Worm (Caenorhabditis elegans) whole organism, late embryonic: ENCODE measurements around the gene grd-3.

Source experiments
- C08G9.2 ChIP-seq: sonication (generic microtip); optimal IDR thresholded peaks from 2 replicates; lab custom pipeline; 2016; ENCODE audit warnings: mild to moderate bottlenecking, missing genetic modification characterization, moderate library complexity, missing compliant biosample characterization
- C38D4.7 ChIP-seq: fragments of 200-800 bp; sonication (Bioruptor generic); optimal IDR thresholded peaks from 2 replicates; lab custom pipeline; 2018; ENCODE audit warnings: mild to moderate bottlenecking, missing genetic modification characterization, moderate library complexity, missing compliant biosample characterization
- K09A11.1 ChIP-seq: sonication (generic microtip); optimal IDR thresholded peaks from 2 replicates; lab custom pipeline; 2017; ENCODE audit warnings: antibody characterized with exemption, mild to moderate bottlenecking, missing genetic modification characterization, missing compliant biosample characterization; ENCODE audit not compliant: insufficient read depth
- T23F11.4 ChIP-seq: fragments of 200-800 bp; sonication (Bioruptor generic); optimal IDR thresholded peaks from 2 replicates; lab custom pipeline; 2018; ENCODE audit warnings: mild to moderate bottlenecking, missing genetic modification characterization, missing compliant biosample characterization
- Y22D7AL.16 ChIP-seq: sonication (generic microtip); optimal IDR thresholded peaks from 2 replicates; lab custom pipeline; 2016; ENCODE audit warnings: missing genetic modification characterization, missing compliant biosample characterization
- ahr-1 ChIP-seq: sonication (generic microtip); optimal IDR thresholded peaks from 2 replicates; lab custom pipeline; 2016; ENCODE audit warnings: missing genetic modification characterization, missing compliant biosample characterization
- ceh-14 ChIP-seq: sonication (generic microtip); optimal IDR thresholded peaks from 2 replicates; lab custom pipeline; 2016; ENCODE audit warnings: missing genotype, missing genetic modification characterization, missing compliant biosample characterization
- ceh-2 ChIP-seq: sonication (generic microtip); optimal IDR thresholded peaks from 2 replicates; lab custom pipeline; 2016; ENCODE audit warnings: missing genotype, missing genetic modification characterization, missing compliant biosample characterization
- ceh-30 ChIP-seq: fragments of 150-350 bp; optimal IDR thresholded peaks from 2 replicates; lab custom pipeline; 2014; ENCODE audit warnings: missing biosample characterization, missing genetic modification characterization
- ceh-48 ChIP-seq: sonication (generic microtip); optimal IDR thresholded peaks from 2 replicates; lab custom pipeline; 2016; ENCODE audit warnings: missing genetic modification characterization, inconsistent platforms, missing compliant biosample characterization
- ceh-9 ChIP-seq: sonication (generic microtip); optimal IDR thresholded peaks from 2 replicates; lab custom pipeline; 2016; ENCODE audit warnings: mild to moderate bottlenecking, missing genetic modification characterization, inconsistent platforms, missing compliant biosample characterization
- che-1 ChIP-seq: sonication (generic microtip); optimal IDR thresholded peaks from 2 replicates; lab custom pipeline; 2016; ENCODE audit warnings: mild to moderate bottlenecking, missing genetic modification characterization, missing compliant biosample characterization
- elt-2 ChIP-seq: sonication (generic microtip); optimal IDR thresholded peaks from 2 replicates; lab custom pipeline; 2016; ENCODE audit warnings: missing genetic modification reagents, missing genetic modification characterization, missing compliant biosample characterization
- eyg-1 ChIP-seq: sonication (generic microtip); optimal IDR thresholded peaks from 2 replicates; lab custom pipeline; 2016; ENCODE audit warnings: missing genotype, missing genetic modification characterization, missing compliant biosample characterization
- fax-1 ChIP-seq: sonication (generic microtip); optimal IDR thresholded peaks from 2 replicates; lab custom pipeline; 2016; ENCODE audit warnings: missing genotype, missing genetic modification characterization, missing compliant biosample characterization
- fkh-10 ChIP-seq: fragments of 150-350 bp; optimal IDR thresholded peaks from 2 replicates; lab custom pipeline; 2014; ENCODE audit warnings: missing biosample characterization, missing genetic modification reagents, missing genetic modification characterization
- fkh-6 ChIP-seq: sonication (generic microtip); optimal IDR thresholded peaks from 2 replicates; lab custom pipeline; 2016; ENCODE audit warnings: missing genetic modification characterization, missing compliant biosample characterization
- gmeb-2 ChIP-seq: sonication (generic microtip); optimal IDR thresholded peaks from 2 replicates; lab custom pipeline; 2016; ENCODE audit warnings: missing genetic modification characterization, inconsistent platforms, missing compliant biosample characterization
- hlh-15 ChIP-seq: sonication (generic microtip); optimal IDR thresholded peaks from 2 replicates; lab custom pipeline; 2016; ENCODE audit warnings: missing genetic modification characterization, missing compliant biosample characterization
- hlh-30 ChIP-seq: sonication (generic microtip); optimal IDR thresholded peaks from 2 replicates; lab custom pipeline; 2017; ENCODE audit warnings: antibody characterized with exemption, missing genetic modification characterization, missing compliant biosample characterization; ENCODE audit not compliant: insufficient read depth
- hlh-6 ChIP-seq: sonication (generic microtip); optimal IDR thresholded peaks from 2 replicates; lab custom pipeline; 2016; ENCODE audit warnings: missing genotype, missing genetic modification characterization, missing compliant biosample characterization
- lim-6 ChIP-seq: sonication (generic microtip); optimal IDR thresholded peaks from 2 replicates; lab custom pipeline; 2016; ENCODE audit warnings: missing genetic modification characterization, missing compliant biosample characterization
- nfya-1 ChIP-seq: sonication (generic microtip); optimal IDR thresholded peaks from 2 replicates; lab custom pipeline; 2017; ENCODE audit warnings: missing genetic modification characterization, mild to moderate bottlenecking, missing compliant biosample characterization, antibody characterized with exemption, moderate library complexity
- nhr-11 ChIP-seq: fragments of 150-350 bp; optimal IDR thresholded peaks from 2 replicates; lab custom pipeline; 2014; ENCODE audit warnings: missing biosample characterization, missing genetic modification characterization
- pha-2 ChIP-seq: sonication (generic microtip); optimal IDR thresholded peaks from 2 replicates; lab custom pipeline; 2017; ENCODE audit warnings: mild to moderate bottlenecking, missing genetic modification characterization, missing compliant biosample characterization
- pha-4 ChIP-seq: fragments of 150-350 bp; optimal IDR thresholded peaks from 2 replicates; lab custom pipeline; 2018; ENCODE audit warnings: missing biosample characterization, missing genetic modification reagents, missing genetic modification characterization
- pqm-1 ChIP-seq: sonication (generic microtip); optimal IDR thresholded peaks from 2 replicates; lab custom pipeline; 2016; ENCODE audit warnings: missing genetic modification characterization, missing compliant biosample characterization
- rnt-1 ChIP-seq: sonication (generic microtip); optimal IDR thresholded peaks from 2 replicates; lab custom pipeline; 2016; ENCODE audit warnings: missing genetic modification characterization, missing compliant biosample characterization
- sdc-2 ChIP-seq: sonication (generic microtip); optimal IDR thresholded peaks from 2 replicates; lab custom pipeline; 2016; ENCODE audit warnings: missing genotype, missing genetic modification characterization, missing compliant biosample characterization
- sox-4 ChIP-seq: sonication (generic microtip); optimal IDR thresholded peaks from 2 replicates; lab custom pipeline; 2017; ENCODE audit warnings: mild to moderate bottlenecking, missing genetic modification characterization, inconsistent platforms, missing compliant biosample characterization
- tbx-7 ChIP-seq: sonication (generic microtip); optimal IDR thresholded peaks from 2 replicates; lab custom pipeline; 2016; ENCODE audit warnings: missing genotype, missing genetic modification characterization, missing compliant biosample characterization
- unc-3 ChIP-seq, 2 experiments: fragments of 200-800 bp in 1 of 2; sonication (Bioruptor generic) in 1 of 2; sonication (generic microtip) in 1 of 2; conservative IDR thresholded peaks in 1 of 2; optimal IDR thresholded peaks in 1 of 2; 2 replicates each; pipeline versions ENCODE4 v1.3.6 to Lab custom; 2016 to 2022; ENCODE audit warnings: missing compliant biosample characterization in 2 of 2, missing genetic modification characterization in 2 of 2, missing genetic modification reagents in 1 of 2
- unc-55 ChIP-seq: sonication (generic microtip); optimal IDR thresholded peaks from 2 replicates; lab custom pipeline; 2017; ENCODE audit warnings: missing biosample characterization, missing genetic modification reagents, missing genetic modification characterization
- unc-86 ChIP-seq: sonication (generic microtip); optimal IDR thresholded peaks from 2 replicates; lab custom pipeline; 2016; ENCODE audit warnings: missing genetic modification characterization, missing compliant biosample characterization
- zip-5 ChIP-seq: sonication (generic microtip); optimal IDR thresholded peaks from 2 replicates; lab custom pipeline; 2016; ENCODE audit warnings: missing genetic modification characterization, missing compliant biosample characterization

grd-3 gene

DNA sequence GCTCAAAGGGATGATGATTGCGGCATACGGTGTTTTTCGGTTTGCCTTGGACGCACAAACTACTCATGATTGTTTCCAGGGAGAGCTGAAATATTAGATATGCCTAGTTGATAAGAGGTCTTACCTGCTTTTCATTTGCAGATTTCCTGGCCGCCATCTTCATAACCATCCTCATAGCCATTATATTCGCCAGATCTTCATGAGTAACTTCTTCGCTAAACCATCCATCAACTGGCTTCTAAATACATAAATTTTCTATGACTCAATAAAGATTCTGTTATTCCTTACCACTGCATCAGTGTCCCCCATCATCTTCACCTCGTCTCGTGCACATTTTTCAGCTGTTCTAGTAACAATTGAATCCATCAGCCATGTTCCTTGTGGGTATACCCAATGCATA lies 3.1 kb downstream of the grd-3 start:
- no peak for TF ChIP-seq hlh-6 (tag; lab: Kevin White, UChicago)
- no peak for TF ChIP-seq fkh-10 (GFP tag; lab: Kevin White, UChicago)
- TF ChIP-seq hlh-30 (tag; lab: Kevin White, UChicago), result no peak
- TF ChIP-seq ahr-1 (tag; lab: Kevin White, UChicago), result no peak
- TF ChIP-seq nfya-1 (tag; lab: Kevin White, UChicago), result no peak
- TF ChIP-seq unc-55 (GFP tag; lab: Kevin White, UChicago), result no peak
- TF ChIP-seq ceh-48, result no peak
- no peak for TF ChIP-seq ceh-9 (tag; lab: Kevin White, UChicago)
- no peak for TF ChIP-seq fax-1 (tag; lab: Kevin White, UChicago)
- no peak for TF ChIP-seq fkh-6 (tag; lab: Kevin White, UChicago)
- no peak for TF ChIP-seq unc-86 (tag; lab: Kevin White, UChicago)
- no peak for TF ChIP-seq ceh-14 (tag; lab: Kevin White, UChicago)
- TF ChIP-seq unc-3 (GFP tag; conservative IDR thresholded peaks at IDR 0.05; lab: Robert Waterston, UW), result no peak
- no peak for TF ChIP-seq unc-3 (tag; optimal IDR thresholded peaks at IDR 0.05; lab: Kevin White, UChicago)
- TF ChIP-seq gmeb-2, result no peak

DNA sequence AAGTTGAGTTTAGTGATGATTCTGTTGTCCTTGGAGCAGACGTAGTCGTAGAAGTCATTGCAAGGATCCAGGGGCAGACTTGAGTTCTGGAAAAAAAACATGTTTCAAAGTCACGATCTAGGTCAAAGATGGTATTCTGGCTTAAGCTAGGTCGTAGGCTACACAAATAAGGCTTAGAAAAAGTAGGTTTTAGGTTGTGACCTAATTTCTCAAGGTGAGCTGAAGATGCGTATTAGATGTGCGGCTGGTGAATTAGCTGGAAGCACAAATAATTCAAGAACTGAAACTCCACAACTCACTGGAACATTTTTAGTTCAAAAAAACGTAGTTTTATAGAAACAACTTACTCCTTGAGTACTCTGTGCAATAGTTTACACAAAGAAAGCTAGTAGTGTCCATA lies 4.6 kb downstream of the grd-3 start, which contains the start of gene F09D12.2:
Gene F09D12.2 (minus strand): TSS at position 101 of the 400 bp plus-strand sequence.
- no peak for TF ChIP-seq unc-86 (tag; lab: Kevin White, UChicago)
- no peak for TF ChIP-seq hlh-30 (tag; lab: Kevin White, UChicago)
- no peak for TF ChIP-seq fkh-10 (GFP tag; lab: Kevin White, UChicago)
- no peak for TF ChIP-seq nhr-11 (tag; lab: Kevin White, UChicago)
- TF ChIP-seq che-1 (tag; lab: Kevin White, UChicago), result no peak
- TF ChIP-seq eyg-1 (tag; lab: Kevin White, UChicago), result no peak
- TF ChIP-seq sdc-2, result no peak
- TF ChIP-seq, all 69 proteins: peak for 0

DNA sequence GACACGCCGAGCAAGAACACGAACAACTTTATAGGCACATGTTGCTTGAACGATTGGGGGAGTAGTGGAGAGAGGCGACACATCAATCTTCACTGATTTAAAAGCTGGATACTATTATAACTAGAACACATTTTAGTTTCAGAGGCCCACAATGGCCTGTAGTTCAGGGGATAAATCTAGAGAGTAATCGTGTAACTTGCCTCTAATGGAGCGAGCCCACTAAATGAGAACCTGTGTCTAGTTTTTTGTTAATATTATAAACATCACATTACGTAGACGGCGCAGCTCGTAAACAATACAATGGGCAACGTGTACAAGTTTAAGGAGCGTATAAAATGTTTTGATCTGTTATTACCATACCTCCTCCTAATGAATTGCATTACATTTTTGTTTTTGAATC lies 5.2 kb downstream of the grd-3 start, which contains the start of gene F58E2.5:
Gene F58E2.5 (plus strand): TSS at position 301 of the 400 bp plus-strand sequence.
- TF ChIP-seq tbx-7 (tag; lab: Kevin White, UChicago) (no peak), fkh-6 (tag; lab: Kevin White, UChicago) (no peak), ceh-48 (no peak), elt-2 (no peak)

DNA sequence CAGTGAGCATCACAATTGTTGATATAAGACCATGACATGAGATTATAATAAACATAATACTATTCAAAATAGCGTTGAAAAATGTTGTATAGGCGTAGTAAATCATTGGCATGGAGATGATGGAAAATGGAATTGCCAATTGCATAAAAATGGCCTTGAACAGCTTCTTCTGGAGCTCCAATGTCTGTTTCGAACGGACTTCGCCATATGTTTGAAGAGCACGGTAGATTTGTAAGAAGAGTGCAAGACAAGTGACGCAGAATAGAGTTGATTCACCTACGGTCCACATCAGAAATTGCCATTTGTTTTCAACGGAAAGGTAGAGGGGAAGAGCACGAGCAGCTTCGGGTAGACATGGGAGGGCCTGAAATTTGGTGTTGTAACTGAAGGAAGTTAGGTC lies 7.9 kb downstream of the grd-3 start:
- no peak for TF ChIP-seq C38D4.7 (GFP tag; lab: Kevin White, UChicago)
- no peak for TF ChIP-seq T23F11.4 (GFP tag; lab: Kevin White, UChicago)
- TF ChIP-seq pqm-1 (tag; lab: Kevin White, UChicago), result no peak
- TF ChIP-seq hlh-15 (tag; lab: Kevin White, UChicago), result no peak
- no peak for TF ChIP-seq Y22D7AL.16 (tag; lab: Kevin White, UChicago)
- no peak for TF ChIP-seq hlh-30 (tag; lab: Kevin White, UChicago)
- no peak for TF ChIP-seq sox-4
- TF ChIP-seq K09A11.1 (tag; lab: Kevin White, UChicago), result no peak
- TF ChIP-seq ahr-1 (tag; lab: Kevin White, UChicago), result no peak
- no peak for TF ChIP-seq lim-6
- TF ChIP-seq rnt-1 (tag; lab: Kevin White, UChicago), result no peak
- no peak for TF ChIP-seq ceh-30 (tag; lab: Kevin White, UChicago)
- no peak for TF ChIP-seq pha-2 (tag; lab: Kevin White, UChicago)
- TF ChIP-seq zip-5 (tag; lab: Kevin White, UChicago), result no peak
- no peak for TF ChIP-seq sdc-2
- TF ChIP-seq pha-4 (tag; lab: Kevin White, UChicago), result no peak
- TF ChIP-seq C08G9.2 (tag; lab: Kevin White, UChicago), result no peak
- TF ChIP-seq ceh-2 (tag; lab: Kevin White, UChicago), result no peak
- TF ChIP-seq eyg-1 (tag; lab: Kevin White, UChicago), result no peak
